Fruit fly (Drosophila melanogaster): ENCODE results near the gene tant.

tant gene

dm6 chr3L:6054803-6055202, at the start of gene tant:
tant (plus strand) TSS chr3L:6055136.
- TF ChIP-seq unpg (GFP tag; optimal IDR thresholded peaks at IDR 0.05), result no peak
- TF ChIP-seq br (optimal IDR thresholded peaks at IDR 0.05), result no peak
- no peak for TF ChIP-seq CG32772 (GFP tag; IDR thresholded peaks at IDR 0.05)
- peak; percentile 15 for TF ChIP-seq CG30020 (tag; optimal IDR thresholded peaks at IDR 0.05)
- TF ChIP-seq wek (GFP tag; optimal IDR thresholded peaks at IDR 0.05), result no peak
- TF ChIP-seq CG1233 (GFP tag; optimal IDR thresholded peaks at IDR 0.05), result no peak
- peak; percentile 49 for TF ChIP-seq HmgZ (tag; optimal IDR thresholded peaks at IDR 0.05)
- peak; percentile 8 for TF ChIP-seq bcd (GFP tag; optimal IDR thresholded peaks at IDR 0.05)
- TF ChIP-seq Camta (GFP tag; optimal IDR thresholded peaks at IDR 0.05), result peak; percentile 41
- TF ChIP-seq CG6175 (GFP tag; IDR thresholded peaks at IDR 0.05), result no peak
- TF ChIP-seq knrl (GFP tag; IDR thresholded peaks at IDR 0.05; ENCODE audit: partially characterized antibody), result peak; percentile 97
- TF ChIP-seq shn (GFP tag; optimal IDR thresholded peaks at IDR 0.05), result peak; percentile 16
- peak; percentile 95 for TF ChIP-seq Dll (GFP tag; IDR thresholded peaks at IDR 0.05; ENCODE audit: partially characterized antibody)
- no peak for TF ChIP-seq bab2 (GFP tag; optimal IDR thresholded peaks at IDR 0.05)
- TF ChIP-seq run (tag; optimal IDR thresholded peaks at IDR 0.05), result no peak
- peak; percentile 64 for TF ChIP-seq CG33213 (GFP tag; optimal IDR thresholded peaks at IDR 0.05)
- peak; percentile 53 for TF ChIP-seq CHES-1-like (GFP tag; optimal IDR thresholded peaks at IDR 0.05)
- peak; percentile 84 for TF ChIP-seq Dref (GFP tag; IDR thresholded peaks at IDR 0.05)
- no peak for TF ChIP-seq eve (GFP tag; optimal IDR thresholded peaks at IDR 0.05)
- peak; percentile 7 for TF ChIP-seq Hr3 (GFP tag; optimal IDR thresholded peaks at IDR 0.05)
- no peak for TF ChIP-seq CG14050 (GFP tag; IDR thresholded peaks at IDR 0.05)
- TF ChIP-seq CG1529 (GFP tag; optimal IDR thresholded peaks at IDR 0.05), result no peak
- no peak for TF ChIP-seq fd64A (GFP tag; optimal IDR thresholded peaks at IDR 0.05)
- TF ChIP-seq CG1792 (GFP tag; optimal IDR thresholded peaks at IDR 0.05), result peak; percentile 16
- no peak for TF ChIP-seq sens-2 (GFP tag; IDR thresholded peaks at IDR 0.05)
- peak; percentile 86 for TF ChIP-seq CG14860 (GFP tag; IDR thresholded peaks at IDR 0.05; ENCODE audit: partially characterized antibody)
- TF ChIP-seq CG9876 (GFP tag; optimal IDR thresholded peaks at IDR 0.05), result peak; percentile 36
- TF ChIP-seq Oaz (GFP tag; IDR thresholded peaks at IDR 0.05), result no peak
- TF ChIP-seq CoRest (tag; optimal IDR thresholded peaks at IDR 0.05), result peak; percentile 66
- peak; percentile 72 for TF ChIP-seq CG17186 (GFP tag; optimal IDR thresholded peaks at IDR 0.05)
- peak; percentile 23 for TF ChIP-seq CG9609 (GFP tag; optimal IDR thresholded peaks at IDR 0.05)
- peak; percentile 27 for TF ChIP-seq dm (GFP tag; optimal IDR thresholded peaks at IDR 0.05)
- peak; percentile 31 for TF ChIP-seq CG1603 (tag; optimal IDR thresholded peaks at IDR 0.05)
- TF ChIP-seq sna (GFP tag; IDR thresholded peaks at IDR 0.05; ENCODE audit: partially characterized antibody), result peak; percentile 92
- TF ChIP-seq Dek (tag; optimal IDR thresholded peaks at IDR 0.05), result no peak
- no peak for TF ChIP-seq ab (GFP tag; optimal IDR thresholded peaks at IDR 0.05)
- no peak for TF ChIP-seq Dip3 (GFP tag; optimal IDR thresholded peaks at IDR 0.05)
- no peak for TF ChIP-seq stc (GFP tag; IDR thresholded peaks at IDR 0.05)
- TF ChIP-seq CG2116 (GFP tag; optimal IDR thresholded peaks at IDR 0.05), result peak; percentile 94
- peak; percentile 2 for TF ChIP-seq Mad (GFP tag; optimal IDR thresholded peaks at IDR 0.05)
- peak; percentile 50 for TF ChIP-seq CG10267 (tag; optimal IDR thresholded peaks at IDR 0.05)
- TF ChIP-seq hb (GFP tag; IDR thresholded peaks at IDR 0.05; ENCODE audit: partially characterized antibody), result peak; percentile 81
- TF ChIP-seq HHEX (GFP tag; optimal IDR thresholded peaks at IDR 0.05), result no peak
- TF ChIP-seq lbe (GFP tag; optimal IDR thresholded peaks at IDR 0.05), result no peak
- TF ChIP-seq CG34224 (GFP tag; IDR thresholded peaks at IDR 0.05; ENCODE audit: partially characterized antibody), result peak; percentile 81
- peak; percentile 24 for TF ChIP-seq CG12391 (tag; optimal IDR thresholded peaks at IDR 0.05)
- TF ChIP-seq CG10654 (GFP tag; optimal IDR thresholded peaks at IDR 0.05), result no peak
- no peak for TF ChIP-seq CrebB (tag; optimal IDR thresholded peaks at IDR 0.05)
- TF ChIP-seq ewg (GFP tag; optimal IDR thresholded peaks at IDR 0.05), result peak; percentile 7
- TF ChIP-seq CG17361 (GFP tag; IDR thresholded peaks at IDR 0.05), result peak; percentile 57; the same call in 2 of the 3 replicates
- no peak for TF ChIP-seq CG6254 (GFP tag; optimal IDR thresholded peaks at IDR 0.05)

Measured in whole organism, embryonic.